Worm (Caenorhabditis elegans) whole organism, young adult: ENCODE results near the gene srh-73.

Experiments used
- C06A6.2 ChIP-seq: fragments of 200-800 bp; sonication (Bioruptor generic); conservative IDR thresholded peaks from 2 replicates; pipeline ENCODE4 v1.3.6; 2022; ENCODE audit warnings: missing genetic modification characterization, missing compliant biosample characterization
- F23B12.7 ChIP-seq: sonication (generic microtip); optimal IDR thresholded peaks from 2 replicates; lab custom pipeline; 2017; ENCODE audit warnings: missing genetic modification characterization, mild to moderate bottlenecking, missing compliant biosample characterization, antibody characterized with exemption, moderate library complexity; ENCODE audit not compliant: insufficient read depth
- F33H1.4 ChIP-seq: fragments of 200-800 bp; sonication (Bioruptor generic); IDR thresholded peaks from 2 replicates; pipeline ENCODE4 v1.3.6; 2022; ENCODE audit warnings: missing genetic modification reagents, missing genetic modification characterization, missing compliant biosample characterization
- F52B5.7 ChIP-seq: sonication (generic microtip); optimal IDR thresholded peaks from 2 replicates; lab custom pipeline; 2016; ENCODE audit warnings: mild to moderate bottlenecking, missing genetic modification characterization, missing compliant biosample characterization
- F57C9.4 ChIP-seq: sonication (generic microtip); optimal IDR thresholded peaks from 2 replicates; lab custom pipeline; 2017; ENCODE audit warnings: mild to moderate bottlenecking, missing genetic modification characterization, missing compliant biosample characterization
- T07F8.4 ChIP-seq: sonication (generic microtip); optimal IDR thresholded peaks from 2 replicates; lab custom pipeline; 2016; ENCODE audit warnings: mild to moderate bottlenecking, missing genetic modification characterization, moderate library complexity, missing compliant biosample characterization
- attf-5 ChIP-seq: fragments of 200-800 bp; sonication (Bioruptor generic); optimal IDR thresholded peaks from 2 replicates; lab custom pipeline; 2018; ENCODE audit warnings: mild to moderate bottlenecking, missing genetic modification characterization, missing compliant biosample characterization
- bed-2 ChIP-seq: fragments of 200-800 bp; sonication (Bioruptor generic); IDR thresholded peaks from 2 replicates; pipeline ENCODE4 v1.3.6; 2022; ENCODE audit warnings: missing genetic modification reagents, missing genetic modification characterization, missing compliant biosample characterization
- cebp-2 ChIP-seq: fragments of 200-800 bp; sonication (Bioruptor generic); IDR thresholded peaks from 2 replicates; pipeline ENCODE4 v1.3.6; 2022; ENCODE audit warnings: missing genetic modification characterization, missing compliant biosample characterization
- ceh-40 ChIP-seq: fragments of 200-800 bp; sonication (Bioruptor generic); IDR thresholded peaks from 2 replicates; pipeline ENCODE4 v1.3.6; 2022; ENCODE audit warnings: missing genetic modification characterization, missing compliant biosample characterization
- ceh-79 ChIP-seq: sonication (generic microtip); optimal IDR thresholded peaks from 2 replicates; lab custom pipeline; 2017; ENCODE audit warnings: mild to moderate bottlenecking, missing genetic modification characterization, missing compliant biosample characterization
- ceh-91 ChIP-seq: fragments of 200-800 bp; sonication (Bioruptor generic); IDR thresholded peaks from 2 replicates; pipeline ENCODE4 v1.3.6; 2022; ENCODE audit warnings: missing genetic modification reagents, missing genetic modification characterization, missing compliant biosample characterization
- chd-7 ChIP-seq: sonication (generic microtip); optimal IDR thresholded peaks from 2 replicates; lab custom pipeline; 2016; ENCODE audit warnings: mild to moderate bottlenecking, missing genetic modification characterization, moderate library complexity, missing compliant biosample characterization
- dpl-1 ChIP-seq: fragments of 150-350 bp; optimal IDR thresholded peaks from 2 replicates; lab custom pipeline; 2014; ENCODE audit warnings: missing biosample characterization, missing genetic modification reagents, missing genetic modification characterization
- ekl-4 ChIP-seq: fragments of 200-800 bp; sonication (Bioruptor generic); IDR thresholded peaks from 2 replicates; pipeline ENCODE4 v1.3.6; 2022; ENCODE audit warnings: missing genetic modification reagents, missing genetic modification characterization, missing compliant biosample characterization
- fkh-3 ChIP-seq: sonication (generic microtip); optimal IDR thresholded peaks from 2 replicates; lab custom pipeline; 2016; ENCODE audit warnings: mild to moderate bottlenecking, missing genetic modification characterization, missing compliant biosample characterization
- gei-17 ChIP-seq: fragments of 200-800 bp; sonication (Bioruptor generic); optimal IDR thresholded peaks from 2 replicates; lab custom pipeline; 2018; ENCODE audit warnings: mild to moderate bottlenecking, missing genetic modification characterization, missing compliant biosample characterization
- him-1 ChIP-seq: sonication (generic microtip); optimal IDR thresholded peaks from 2 replicates; lab custom pipeline; 2016; ENCODE audit warnings: missing genotype, missing genetic modification reagents, missing genetic modification characterization, missing compliant biosample characterization
- hlh-26 ChIP-seq: fragments of 200-800 bp; sonication (Bioruptor generic); conservative IDR thresholded peaks from 2 replicates; pipeline ENCODE4 v1.3.6; 2022; ENCODE audit warnings: missing genetic modification reagents, missing genetic modification characterization, missing compliant biosample characterization
- hmg-1.2 ChIP-seq: fragments of 200-800 bp; sonication (Bioruptor generic); IDR thresholded peaks from 2 replicates; pipeline ENCODE4 v1.3.6; 2022; ENCODE audit warnings: missing genetic modification reagents, missing genetic modification characterization, missing compliant biosample characterization
- madf-3 ChIP-seq: fragments of 200-800 bp; sonication (Bioruptor generic); IDR thresholded peaks from 2 replicates; pipeline ENCODE4 v1.3.6; 2022; ENCODE audit warnings: missing genetic modification reagents, missing genetic modification characterization, missing compliant biosample characterization
- madf-8 ChIP-seq: fragments of 200-800 bp; sonication (Bioruptor generic); conservative IDR thresholded peaks from 2 replicates; pipeline ENCODE4 v1.3.6; 2022; ENCODE audit warnings: missing genetic modification reagents, missing genetic modification characterization, missing compliant biosample characterization
- mel-28 ChIP-seq: sonication (generic microtip); optimal IDR thresholded peaks from 2 replicates; lab custom pipeline; 2016; ENCODE audit warnings: borderline replicate concordance, mild to moderate bottlenecking, missing genetic modification characterization, missing compliant biosample characterization
- mxl-1 ChIP-seq: sonication (generic microtip); optimal IDR thresholded peaks from 2 replicates; lab custom pipeline; 2016; ENCODE audit warnings: missing genetic modification characterization, missing compliant biosample characterization
- nfya-1 ChIP-seq: sonication (generic microtip); optimal IDR thresholded peaks from 2 replicates; lab custom pipeline; 2017; ENCODE audit warnings: antibody characterized with exemption, missing compliant biosample characterization, missing genetic modification characterization, borderline replicate concordance; ENCODE audit not compliant: insufficient read depth
- nfyb-1 ChIP-seq: fragments of 200-800 bp; sonication (Bioruptor generic); IDR thresholded peaks from 2 replicates; pipeline ENCODE4 v1.3.6; 2022; ENCODE audit warnings: missing genetic modification reagents, missing genetic modification characterization, missing compliant biosample characterization
- nhr-120 ChIP-seq: fragments of 200-800 bp; sonication (Bioruptor generic); IDR thresholded peaks from 2 replicates; pipeline ENCODE4 v1.3.6; 2022; ENCODE audit warnings: missing genetic modification characterization, missing compliant biosample characterization
- nhr-179 ChIP-seq: sonication (generic microtip); optimal IDR thresholded peaks from 2 replicates; lab custom pipeline; 2016; ENCODE audit warnings: mild to moderate bottlenecking, missing genetic modification characterization, missing compliant biosample characterization
- pha-4 ChIP-seq: fragments of 150-350 bp; sonication (generic microtip); optimal IDR thresholded peaks from 2 replicates; lab custom pipeline; 2014; ENCODE audit warnings: missing biosample characterization, missing genetic modification reagents, missing genetic modification characterization
- repo-1 ChIP-seq: sonication (generic microtip); optimal IDR thresholded peaks from 2 replicates; lab custom pipeline; 2017; ENCODE audit warnings: mild to moderate bottlenecking, missing genetic modification characterization, missing compliant biosample characterization
- snpc-1.1 ChIP-seq: sonication (generic microtip); optimal IDR thresholded peaks from 2 replicates; lab custom pipeline; 2017; ENCODE audit warnings: missing genetic modification characterization, mild to moderate bottlenecking, missing compliant biosample characterization, antibody characterized with exemption, moderate library complexity, missing genotype, missing genetic modification reagents; ENCODE audit not compliant: insufficient read depth
- snpc-4 ChIP-seq, 5 experiments: fragments of 150-350 bp in 1 of 5; sonication (generic microtip) in 4 of 5; optimal IDR thresholded peaks; 2 replicates each; lab custom pipeline; 2014 to 2018; ENCODE audit warnings: missing genetic modification characterization in 5 of 5, missing biosample characterization in 3 of 5, antibody characterized with exemption in 2 of 5, mild to moderate bottlenecking in 2 of 5, missing compliant biosample characterization in 2 of 5, missing genotype in 2 of 5, moderate library complexity in 2 of 5, missing genetic modification reagents in 1 of 5
- somi-1 ChIP-seq: fragments of 200-800 bp; sonication (Bioruptor generic); optimal IDR thresholded peaks from 2 replicates; lab custom pipeline; 2018; ENCODE audit warnings: mild to moderate bottlenecking, missing genetic modification characterization, missing compliant biosample characterization
- zim-3 ChIP-seq: sonication (generic microtip); optimal IDR thresholded peaks from 2 replicates; lab custom pipeline; 2017; ENCODE audit warnings: mild to moderate bottlenecking, missing genetic modification characterization, moderate library complexity, missing compliant biosample characterization
- ztf-26 ChIP-seq: sonication (generic microtip); optimal IDR thresholded peaks from 2 replicates; lab custom pipeline; 2017; ENCODE audit warnings: missing genetic modification characterization, missing compliant biosample characterization
- ztf-28 ChIP-seq: fragments of 200-800 bp; sonication (Bioruptor generic); IDR thresholded peaks from 2 replicates; pipeline ENCODE4 v1.3.6; 2022; ENCODE audit warnings: missing genetic modification reagents, missing genetic modification characterization, missing compliant biosample characterization
- ztf-6 ChIP-seq: fragments of 200-800 bp; sonication (Bioruptor generic); IDR thresholded peaks from 2 replicates; pipeline ENCODE4 v1.3.6; 2022; ENCODE audit warnings: missing genetic modification reagents, missing genetic modification characterization, missing compliant biosample characterization

Gene srh-73

ce11 chrII:12511866-12512265, at the start of gene srh-73:
srh-73 (plus strand) TSS chrII:12512166.
- TF ChIP-seq zim-3, result no peak

- no peak for TF ChIP-seq nhr-179
- no peak for TF ChIP-seq ceh-40
- TF ChIP-seq bed-2, result no peak
- no peak for TF ChIP-seq T07F8.4
- TF ChIP-seq attf-5 (GFP tag; lab: Kevin White, UChicago), result no peak
Observed at ce11 chrII:12462244-12462643, 49.7 kb upstream of the srh-73 start, which contains the start of gene F15A4.2. F15A4.2 (plus strand) TSS chrII:12462544.

- TF ChIP-seq F23B12.7 (tag; lab: Kevin White, UChicago), result no peak
- no peak for TF ChIP-seq hmg-1.2
- no peak for TF ChIP-seq pha-4 (tag; lab: Kevin White, UChicago)
- no peak for TF ChIP-seq ztf-26 (tag; lab: Kevin White, UChicago)
- no peak for TF ChIP-seq F52B5.7 (tag; lab: Kevin White, UChicago)
- TF ChIP-seq ceh-79, result no peak
- no peak for TF ChIP-seq snpc-1.1 (tag; lab: Kevin White, UChicago)
- TF ChIP-seq ceh-91 (GFP tag; lab: Robert Waterston, UW), result no peak
- no peak for TF ChIP-seq zim-3
- no peak for TF ChIP-seq madf-8
- no peak for TF ChIP-seq somi-1
- no peak for TF ChIP-seq him-1 (tag; lab: Kevin White, UChicago)
- TF ChIP-seq hlh-26 (GFP tag; lab: Robert Waterston, UW), result no peak
- TF ChIP-seq dpl-1 (GFP tag; lab: Kevin White, UChicago), result no peak
- TF ChIP-seq ztf-6, result no peak
- no peak for TF ChIP-seq madf-3 (GFP tag; lab: Robert Waterston, UW)
- no peak for TF ChIP-seq nfya-1 (tag; lab: Kevin White, UChicago)
- no peak for TF ChIP-seq ztf-28 (GFP tag; lab: Robert Waterston, UW)
Observed at ce11 chrII:12465557-12465956, 46.4 kb upstream of the srh-73 start, which contains the start of gene sre-37. sre-37 (plus strand) TSS chrII:12465857.

ce11 chrII:12467047-12467446, 44.9 kb upstream of the srh-73 start, which contains the start of gene srg-16:
srg-16 (plus strand) TSS chrII:12467133.
- TF ChIP-seq him-1 (tag; lab: Kevin White, UChicago) (no peak), cebp-2 (GFP tag; lab: Robert Waterston, UW) (no peak), nfya-1 (tag; lab: Kevin White, UChicago) (no peak), nfyb-1 (GFP tag; lab: Robert Waterston, UW) (no peak), gei-17 (GFP tag; lab: Kevin White, UChicago) (no peak), attf-5 (GFP tag; lab: Kevin White, UChicago) (no peak), fkh-3 (no peak), repo-1 (tag; lab: Kevin White, UChicago) (no peak), ekl-4 (no peak), mxl-1 (tag; lab: Kevin White, UChicago) (no peak), F57C9.4 (no peak), nhr-120 (no peak), mel-28 (tag; lab: Kevin White, UChicago) (no peak), C06A6.2 (GFP tag; lab: Robert Waterston, UW) (no peak), snpc-4 (GFP tag; optimal IDR thresholded peaks at IDR 0.05; lab: Kevin White, UChicago) (no peak), snpc-4 (tag; optimal IDR thresholded peaks at IDR 0.05; lab: Kevin White, UChicago) (no peak), chd-7 (tag; lab: Kevin White, UChicago) (no peak), F33H1.4 (no peak), F23B12.7 (tag; lab: Kevin White, UChicago) (no peak)
